Fruit fly (Drosophila melanogaster) whole organism, embryonic: ENCODE data around the gene CG9184.

Experiments used
- Asciz ChIP-seq: fragments of 200-800 bp; sonication (Bioruptor generic); optimal IDR thresholded peaks from 2 replicates; lab custom pipeline; 2017; ENCODE audit warnings: missing biosample characterization, mild to moderate bottlenecking, missing genetic modification characterization, missing genetic modification reagents
- B-H1 ChIP-seq: fragments of 200-800 bp; sonication (Bioruptor generic); IDR thresholded peaks from 3 replicates; pipeline ENCODE4 v1.3.6; 2022; ENCODE audit warnings: missing biosample characterization, missing genetic modification characterization
- CG10274 ChIP-seq: fragments of 200-800 bp; sonication (Bioruptor generic); optimal IDR thresholded peaks from 3 replicates; lab custom pipeline; 2017; ENCODE audit warnings: missing biosample characterization, mild to moderate bottlenecking, missing genetic modification characterization
- CG10366 ChIP-seq: fragments of 200-800 bp; sonication (Bioruptor generic); IDR thresholded peaks from 2 replicates; pipeline ENCODE4 v1.3.6; 2022; ENCODE audit warnings: missing biosample characterization, missing genetic modification characterization
- CG10431 ChIP-seq: fragments of 200-800 bp; sonication (Bioruptor generic); optimal IDR thresholded peaks from 3 replicates; lab custom pipeline; 2018; ENCODE audit warnings: missing biosample characterization, mild to moderate bottlenecking, missing genetic modification characterization
- CG12236 ChIP-seq: fragments of 200-800 bp; sonication (Bioruptor generic); optimal IDR thresholded peaks from 2 replicates; lab custom pipeline; 2016; ENCODE audit warnings: missing biosample characterization, missing genetic modification characterization
- CG12942 ChIP-seq: fragments of 200-800 bp; sonication (Bioruptor generic); optimal IDR thresholded peaks from 3 replicates; lab custom pipeline; 2016; ENCODE audit warnings: missing biosample characterization, missing genetic modification characterization
- CG13287 ChIP-seq: fragments of 200-800 bp; sonication (Bioruptor generic); IDR thresholded peaks from 2 replicates; pipeline ENCODE4 v1.3.6; 2022; ENCODE audit warnings: missing biosample characterization, missing genetic modification characterization; ENCODE audit not compliant: partially characterized antibody
- CG17912 ChIP-seq: fragments of 200-800 bp; sonication (Bioruptor generic); optimal IDR thresholded peaks from 2 replicates; lab custom pipeline; 2018; ENCODE audit warnings: missing biosample characterization, mild to moderate bottlenecking, missing genetic modification characterization
- CG18476 ChIP-seq: fragments of 200-800 bp; sonication (Bioruptor generic); optimal IDR thresholded peaks from 2 replicates; lab custom pipeline; 2016; ENCODE audit warnings: missing biosample characterization, mild to moderate bottlenecking, missing genetic modification characterization
- CG30020 ChIP-seq: fragments of 200-800 bp; optimal IDR thresholded peaks from 2 replicates; lab custom pipeline; 2019; ENCODE audit warnings: missing biosample characterization, mild to moderate bottlenecking, missing genetic modification characterization, moderate library complexity
- CG4854 ChIP-seq: fragments of 200-800 bp; sonication (Bioruptor generic); optimal IDR thresholded peaks from 2 replicates; lab custom pipeline; 2016; ENCODE audit warnings: missing biosample characterization, missing genetic modification characterization, inconsistent platforms
- CG8924 ChIP-seq: fragments of 200-800 bp; optimal IDR thresholded peaks from 3 replicates; lab custom pipeline; 2019; ENCODE audit warnings: missing biosample characterization, mild to moderate bottlenecking, missing genetic modification characterization, moderate library complexity
- CG9727 ChIP-seq: fragments of 200-800 bp; sonication (Bioruptor generic); optimal IDR thresholded peaks from 3 replicates; lab custom pipeline; 2017; ENCODE audit warnings: missing biosample characterization, mild to moderate bottlenecking, missing genetic modification characterization
- CoRest ChIP-seq: fragments of 200-800 bp; sonication (Bioruptor generic); optimal IDR thresholded peaks from 3 replicates; lab custom pipeline; 2018; ENCODE audit warnings: missing biosample characterization, mild to moderate bottlenecking, missing genetic modification characterization, moderate library complexity
- D19A ChIP-seq: fragments of 200-800 bp; optimal IDR thresholded peaks from 3 replicates; lab custom pipeline; 2019; ENCODE audit warnings: missing biosample characterization, mild to moderate bottlenecking, missing genetic modification characterization, moderate library complexity
- Doc3 ChIP-seq: fragments of 200-800 bp; sonication (Bioruptor generic); IDR thresholded peaks from 3 replicates; pipeline ENCODE4 v1.3.6; 2022; ENCODE audit warnings: missing biosample characterization, missing genetic modification characterization; ENCODE audit not compliant: partially characterized antibody
- E2f1 ChIP-seq: fragments of 200-800 bp; sonication (Bioruptor generic); IDR thresholded peaks from 2 replicates; pipeline ENCODE4 v1.3.6; 2022; ENCODE audit warnings: missing biosample characterization, missing genetic modification characterization
- H2.0 ChIP-seq: fragments of 200-800 bp; sonication (Bioruptor generic); IDR thresholded peaks from 2 replicates; pipeline ENCODE4 v1.3.6; 2022; ENCODE audit warnings: missing biosample characterization, missing genetic modification characterization
- HHEX ChIP-seq: fragments of 200-800 bp; sonication (Bioruptor generic); optimal IDR thresholded peaks from 3 replicates; lab custom pipeline; 2017; ENCODE audit warnings: missing biosample characterization, mild to moderate bottlenecking, missing genetic modification characterization, missing genetic modification reagents
- Hr3 ChIP-seq: fragments of 200-800 bp; sonication (Bioruptor generic); optimal IDR thresholded peaks from 3 replicates; lab custom pipeline; 2016; ENCODE audit warnings: missing biosample characterization, missing genetic modification characterization
- Kr ChIP-seq: fragments of 200-800 bp; sonication (Bioruptor generic); optimal IDR thresholded peaks from 2 replicates; lab custom pipeline; 2017; ENCODE audit warnings: missing biosample characterization, mild to moderate bottlenecking, missing genetic modification characterization
- NfI ChIP-seq: fragments of 200-800 bp; sonication (Bioruptor generic); optimal IDR thresholded peaks from 3 replicates; lab custom pipeline; 2018; ENCODE audit warnings: missing biosample characterization, mild to moderate bottlenecking, missing genetic modification characterization, moderate library complexity
- Sin3A ChIP-seq: fragments of >200 bp; optimal IDR thresholded peaks from 2 replicates; lab custom pipeline; 2018
- Sry-δ ChIP-seq: fragments of 200-800 bp; sonication (Bioruptor generic); optimal IDR thresholded peaks from 2 replicates; lab custom pipeline; 2016; ENCODE audit warnings: missing biosample characterization, missing genetic modification characterization
- ac ChIP-seq: fragments of 200-800 bp; sonication (Bioruptor generic); optimal IDR thresholded peaks from 3 replicates; lab custom pipeline; 2017; ENCODE audit warnings: missing biosample characterization, mild to moderate bottlenecking, missing genetic modification characterization
- ash1 ChIP-seq: fragments of 200-800 bp; sonication (Bioruptor generic); optimal IDR thresholded peaks from 2 replicates; lab custom pipeline; 2018; ENCODE audit warnings: missing biosample characterization, mild to moderate bottlenecking, missing genetic modification characterization
- ato ChIP-seq: fragments of 200-800 bp; sonication (Bioruptor generic); IDR thresholded peaks from 2 replicates; pipeline ENCODE4 v1.3.6; 2022; ENCODE audit warnings: missing biosample characterization, missing genetic modification characterization; ENCODE audit not compliant: partially characterized antibody
- bcd ChIP-seq: fragments of 200-800 bp; sonication (Bioruptor generic); optimal IDR thresholded peaks from 2 replicates; lab custom pipeline; 2017; ENCODE audit warnings: missing biosample characterization, mild to moderate bottlenecking, missing genetic modification characterization
- btn ChIP-seq: fragments of 200-800 bp; sonication (Bioruptor generic); optimal IDR thresholded peaks from 2 replicates; lab custom pipeline; 2016; ENCODE audit warnings: missing biosample characterization, missing genetic modification characterization
- cas ChIP-seq: fragments of 200-800 bp; sonication (Bioruptor generic); IDR thresholded peaks from 2 replicates; pipeline ENCODE4 v1.3.6; 2022; ENCODE audit warnings: missing biosample characterization, missing genetic modification characterization
- ci ChIP-seq: fragments of 200-800 bp; sonication (Bioruptor generic); IDR thresholded peaks from 3 replicates; pipeline ENCODE4 v1.3.6; 2022; ENCODE audit warnings: missing biosample characterization, missing genetic modification characterization
- dimm ChIP-seq: fragments of 200-800 bp; sonication (Bioruptor generic); IDR thresholded peaks from 2 replicates; pipeline ENCODE4 v1.3.6; 2022; ENCODE audit warnings: missing biosample characterization, missing genetic modification characterization
- emc ChIP-seq: fragments of 200-800 bp; sonication (Bioruptor generic); optimal IDR thresholded peaks from 2 replicates; lab custom pipeline; 2016; ENCODE audit warnings: missing biosample characterization, missing genetic modification characterization
- exex ChIP-seq: fragments of 200-800 bp; sonication (Bioruptor generic); optimal IDR thresholded peaks from 4 replicates; lab custom pipeline; 2018; ENCODE audit warnings: missing biosample characterization, mild to moderate bottlenecking, missing genetic modification characterization, moderate library complexity
- grau ChIP-seq: fragments of 200-800 bp; optimal IDR thresholded peaks from 3 replicates; lab custom pipeline; 2019; ENCODE audit warnings: missing biosample characterization, mild to moderate bottlenecking, missing genetic modification characterization, moderate library complexity
- hth ChIP-seq: fragments of >200 bp; optimal IDR thresholded peaks from 2 replicates; lab custom pipeline; 2017; ENCODE audit warnings: inconsistent platforms
- jigr1 ChIP-seq: fragments of 200-800 bp; sonication (Bioruptor generic); IDR thresholded peaks from 3 replicates; pipeline ENCODE4 v1.3.6; 2022; ENCODE audit warnings: missing biosample characterization, missing genetic modification characterization
- lbe ChIP-seq: fragments of 200-800 bp; sonication (Bioruptor generic); optimal IDR thresholded peaks from 2 replicates; lab custom pipeline; 2016; ENCODE audit warnings: missing biosample characterization, mild to moderate bottlenecking, missing genetic modification characterization
- nmo ChIP-seq: fragments of 200-800 bp; sonication (Bioruptor generic); optimal IDR thresholded peaks from 2 replicates; lab custom pipeline; 2018; ENCODE audit warnings: missing biosample characterization, mild to moderate bottlenecking, missing genetic modification characterization, moderate library complexity
- nom ChIP-seq: fragments of 200-800 bp; sonication (Bioruptor generic); optimal IDR thresholded peaks from 2 replicates; lab custom pipeline; 2017; ENCODE audit warnings: missing biosample characterization, missing genetic modification characterization, mild to moderate bottlenecking, moderate library complexity, missing genetic modification reagents
- onecut ChIP-seq: fragments of 200-800 bp; sonication (Bioruptor generic); IDR thresholded peaks from 2 replicates; pipeline ENCODE4 v1.3.6; 2022; ENCODE audit warnings: missing biosample characterization, missing genetic modification characterization
- pan ChIP-seq, 4 experiments: fragments of >200 bp in 3 of 4; fragments of 200-800 bp in 1 of 4; sonication (Bioruptor generic) in 1 of 4; optimal IDR thresholded peaks in 3 of 4; IDR thresholded peaks in 1 of 4; 2 replicates each; pipeline versions ENCODE4 v1.3.6 to Lab custom; 2017 to 2022; ENCODE audit warnings: missing biosample characterization in 2 of 4, missing genetic modification characterization in 2 of 4, mixed read lengths in 1 of 4
- sisA ChIP-seq: fragments of 200-800 bp; sonication (Bioruptor generic); IDR thresholded peaks from 2 replicates; pipeline ENCODE4 v1.3.6; 2022; ENCODE audit warnings: missing biosample characterization, missing genetic modification characterization
- sna ChIP-seq: fragments of 200-800 bp; sonication (Bioruptor generic); IDR thresholded peaks from 2 replicates; pipeline ENCODE4 v1.3.6; 2022; ENCODE audit warnings: missing biosample characterization, missing genetic modification characterization; ENCODE audit not compliant: partially characterized antibody
- tgo ChIP-seq: fragments of 200-800 bp; sonication (Bioruptor generic); IDR thresholded peaks from 3 replicates; pipeline ENCODE4 v1.3.6; 2022; ENCODE audit warnings: missing biosample characterization, missing genetic modification characterization
- unc-4 ChIP-seq: fragments of 200-800 bp; sonication (Bioruptor generic); IDR thresholded peaks from 2 replicates; pipeline ENCODE4 v1.3.6; 2022; ENCODE audit warnings: missing biosample characterization, missing genetic modification characterization; ENCODE audit not compliant: partially characterized antibody

CG9184 gene

DNA sequence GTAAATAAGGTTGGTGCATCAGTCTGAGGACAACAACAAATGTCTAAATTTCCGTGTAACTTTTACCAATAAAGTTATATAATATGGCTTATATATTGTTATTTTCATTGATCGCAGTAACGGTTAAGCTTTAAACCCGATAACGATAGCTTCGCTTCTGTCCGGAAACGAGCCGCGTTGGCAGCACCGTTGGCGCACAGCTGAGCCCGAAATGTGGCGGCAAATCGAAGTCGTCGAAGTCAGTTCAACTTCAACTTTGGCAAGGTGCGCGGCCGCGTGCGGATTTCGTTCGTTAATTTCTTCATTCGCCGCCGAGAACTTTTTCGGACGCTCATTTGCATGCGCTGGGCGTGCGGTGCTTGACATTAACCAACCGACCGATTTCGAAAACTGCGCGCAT is 4.4 kb downstream of the CG9184 start, which contains the start of gene Myo61F (continued):
- no peak for TF ChIP-seq lbe (GFP tag; lab: Kevin White, UChicago)
- TF ChIP-seq, all 482 proteins: peak for 56

DNA sequence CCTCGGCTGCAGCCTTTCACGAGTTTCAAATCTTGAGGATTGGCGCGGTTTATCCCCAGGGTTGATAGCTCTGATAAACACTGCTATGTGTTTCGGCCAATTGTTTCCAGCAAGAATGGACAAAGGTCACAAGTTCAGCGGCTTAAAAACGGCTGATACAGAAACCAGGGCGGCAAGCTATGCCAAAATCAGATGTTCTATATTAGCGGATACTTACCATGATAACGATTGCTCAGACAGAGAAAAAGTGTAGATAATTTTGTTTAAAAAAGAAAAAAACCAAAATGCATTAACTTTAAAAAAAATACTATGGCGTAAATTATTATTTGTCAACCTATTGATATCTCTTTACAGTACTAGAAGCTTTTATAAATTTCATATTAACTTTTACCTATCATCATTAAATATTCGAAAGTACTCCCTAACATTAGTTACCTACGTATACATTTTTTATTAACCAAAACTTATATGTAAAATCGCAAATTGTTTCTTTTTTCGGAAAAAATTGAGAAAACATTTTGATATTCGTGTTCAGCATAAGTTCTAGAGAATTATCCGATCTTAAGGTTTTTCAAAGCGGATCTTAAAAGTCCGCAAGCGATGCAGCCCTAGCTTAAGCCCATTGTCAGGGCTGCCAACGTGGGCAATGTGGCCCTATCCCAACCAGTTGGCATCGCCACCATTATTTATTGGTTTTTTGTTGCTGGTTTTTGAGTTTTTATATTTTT is 9.4 kb downstream of the CG9184 start, which contains the start of the genes sturkopf and Herc4:
sturkopf (minus strand) TSS at position 339 of the 728 bp plus-strand sequence.
Herc4 (plus strand) TSS at position 658 of the 728 bp plus-strand sequence.
- peak; percentile 54 for TF ChIP-seq CG10366 (GFP tag; lab: Robert Waterston, UW)
- peak; percentile 12; the same call in 1 of the 2 replicates for TF ChIP-seq cas (GFP tag; lab: Robert Waterston, UW)
- no peak for TF ChIP-seq Doc3
- peak; percentile 39 for TF ChIP-seq exex (tag; lab: Kevin White, UChicago)
- TF ChIP-seq sisA (GFP tag; lab: Robert Waterston, UW): peak; percentile 76
- peak; percentile 44; the same call in 1 of the 2 replicates for TF ChIP-seq E2f1 (GFP tag; lab: Robert Waterston, UW)
- peak; percentile 72 for TF ChIP-seq Hr3 (GFP tag; lab: Kevin White, UChicago)
- TF ChIP-seq Sin3A: peak; percentile 5
- TF ChIP-seq CG9727: peak; percentile 82
- peak; percentile 24; the same call in 1 of the 2 replicates for TF ChIP-seq CG13287 (GFP tag; lab: Robert Waterston, UW)
- TF ChIP-seq CG18476: peak; percentile 43
- peak; percentile 86 for TF ChIP-seq bcd (GFP tag; lab: Kevin White, UChicago)
- no peak for TF ChIP-seq hth
- peak; percentile 72 for TF ChIP-seq NfI (GFP tag; lab: Kevin White, UChicago)
- no peak for TF ChIP-seq ato (GFP tag; lab: Robert Waterston, UW)
- TF ChIP-seq nmo (GFP tag; lab: Kevin White, UChicago): peak; percentile 78
- TF ChIP-seq CoRest: peak; percentile 89
- TF ChIP-seq CG8924 (tag; lab: Kevin White, UChicago): peak; percentile 85
- TF ChIP-seq grau: peak; percentile 78
- TF ChIP-seq ac (GFP tag; lab: Kevin White, UChicago): no peak
- TF ChIP-seq tgo (GFP tag; lab: Robert Waterston, UW): peak; percentile 48; the same call in 2 of the 3 replicates
- peak; percentile 58 for TF ChIP-seq Sry-δ (GFP tag; lab: Kevin White, UChicago)
- TF ChIP-seq ash1: no peak
- peak; percentile 34; the same call in 1 of the 3 replicates for TF ChIP-seq jigr1
- TF ChIP-seq CG4854 (GFP tag; lab: Kevin White, UChicago): no peak
- peak; percentile 62 for TF ChIP-seq CG30020 (tag; lab: Kevin White, UChicago)
- TF ChIP-seq CG10431 (GFP tag; lab: Kevin White, UChicago): no peak
- no peak for TF ChIP-seq D19A (tag; lab: Kevin White, UChicago)
- no peak for TF ChIP-seq CG17912
- no peak for TF ChIP-seq Kr (GFP tag; lab: Kevin White, UChicago)
- no peak for TF ChIP-seq emc
- no peak for TF ChIP-seq unc-4 (GFP tag; lab: Robert Waterston, UW)
- peak; percentile 87 for TF ChIP-seq onecut (GFP tag; lab: Robert Waterston, UW)
- no peak for TF ChIP-seq pan (optimal IDR thresholded peaks at IDR 0.05; lab: Kevin White, UChicago)
- TF ChIP-seq pan (GFP tag; optimal IDR thresholded peaks at IDR 0.05 in 1 of 2, IDR thresholded peaks at IDR 0.05 in 1 of 2): peak in 1 of 2 experiments; percentile 53
- TF ChIP-seq btn: no peak
- TF ChIP-seq HHEX (GFP tag; lab: Kevin White, UChicago): peak; percentile 16
- no peak for TF ChIP-seq CG12236 (GFP tag; lab: Kevin White, UChicago)
- peak; percentile 46 for TF ChIP-seq H2.0 (GFP tag; lab: Robert Waterston, UW)
- TF ChIP-seq CG10274: no peak
- TF ChIP-seq dimm (GFP tag; lab: Robert Waterston, UW): no peak
- peak; percentile 46 for TF ChIP-seq Asciz (GFP tag; lab: Kevin White, UChicago)
- no peak for TF ChIP-seq sna
- TF ChIP-seq CG12942 (GFP tag; lab: Kevin White, UChicago): peak; percentile 60
- peak; percentile 68 for TF ChIP-seq ci (GFP tag; lab: Robert Waterston, UW)
- peak; percentile 16; the same call in 1 of the 3 replicates for TF ChIP-seq B-H1
- TF ChIP-seq nom (GFP tag; lab: Kevin White, UChicago): peak; percentile 23
